Worm (Caenorhabditis elegans) whole organism, L1 larva: Measurements from ENCODE around the gene ethe-1.

ENCODE experiments used
- C34B4.2 ChIP-seq: sonication (generic microtip); optimal IDR thresholded peaks from 2 replicates; lab custom pipeline; 2017; ENCODE audit warnings: mild to moderate bottlenecking, missing genetic modification characterization, missing compliant biosample characterization
- F16B12.6 ChIP-seq: fragments of 150-350 bp; optimal IDR thresholded peaks from 2 replicates; lab custom pipeline; 2014; ENCODE audit warnings: missing biosample characterization, missing genetic modification characterization
- aha-1 ChIP-seq: fragments of 150-350 bp; optimal IDR thresholded peaks from 2 replicates; lab custom pipeline; 2014; ENCODE audit warnings: missing biosample characterization, missing genetic modification characterization
- aly-2 ChIP-seq: fragments of 150-350 bp; optimal IDR thresholded peaks from 2 replicates; lab custom pipeline; 2014; ENCODE audit warnings: missing biosample characterization, missing genetic modification characterization
- ceh-63 ChIP-seq: fragments of 200-800 bp; sonication (Bioruptor generic); optimal IDR thresholded peaks from 2 replicates; lab custom pipeline; 2018; ENCODE audit warnings: mild to moderate bottlenecking, missing genetic modification characterization, missing compliant biosample characterization
- ceh-8 ChIP-seq: fragments of 200-800 bp; sonication (Bioruptor generic); optimal IDR thresholded peaks from 2 replicates; lab custom pipeline; 2018; ENCODE audit warnings: mild to moderate bottlenecking, missing genetic modification characterization, moderate library complexity, missing compliant biosample characterization
- dsc-1 ChIP-seq: sonication (generic microtip); optimal IDR thresholded peaks from 2 replicates; lab custom pipeline; 2016; ENCODE audit warnings: mild to moderate bottlenecking, missing genetic modification characterization, missing compliant biosample characterization
- efl-1 ChIP-seq, 4 experiments: fragments of 150-350 bp; optimal IDR thresholded peaks in 3 of 4; peaks in 1 of 4; 1 replicate in 1 of 4; 2 replicates in 3 of 4; lab custom pipeline; 2014; ENCODE audit warnings: missing biosample characterization in 2 of 4, missing genetic modification characterization in 2 of 4, missing genetic modification reagents in 2 of 4
- efl-3 ChIP-seq: fragments of 200-800 bp; sonication (Bioruptor generic); optimal IDR thresholded peaks from 2 replicates; lab custom pipeline; 2018; ENCODE audit warnings: mild to moderate bottlenecking, missing genetic modification characterization, missing compliant biosample characterization
- egl-13 ChIP-seq: sonication (generic microtip); optimal IDR thresholded peaks from 2 replicates; lab custom pipeline; 2016; ENCODE audit warnings: missing genotype, missing genetic modification reagents, missing genetic modification characterization, missing compliant biosample characterization
- elt-2 ChIP-seq: sonication (generic microtip); optimal IDR thresholded peaks from 2 replicates; lab custom pipeline; 2016; ENCODE audit warnings: missing genetic modification characterization, mild to moderate bottlenecking, inconsistent platforms, missing compliant biosample characterization, missing genetic modification reagents
- elt-3 ChIP-seq, 6 experiments: fragments of 150-350 bp in 1 of 6; sonication (generic microtip); optimal IDR thresholded peaks; 2 replicates each; lab custom pipeline; 2017 to 2018; ENCODE audit warnings: missing biosample characterization in 6 of 6, missing genetic modification characterization in 6 of 6, inconsistent platforms in 1 of 6
- fos-1 ChIP-seq: fragments of 150-350 bp; optimal IDR thresholded peaks from 2 replicates; lab custom pipeline; 2014; ENCODE audit warnings: missing biosample characterization, missing genetic modification characterization
- grh-1 ChIP-seq: fragments of 200-800 bp; sonication (Bioruptor generic); IDR thresholded peaks from 2 replicates; pipeline ENCODE4 v1.3.6; 2022; ENCODE audit warnings: missing genetic modification reagents, missing genetic modification characterization, missing compliant biosample characterization
- hpl-2 ChIP-seq: fragments of 150-350 bp; optimal IDR thresholded peaks from 2 replicates; lab custom pipeline; 2014; ENCODE audit warnings: missing biosample characterization, missing genetic modification reagents, missing genetic modification characterization
- isw-1 ChIP-seq: fragments of 200-800 bp; sonication (Bioruptor generic); IDR thresholded peaks from 2 replicates; pipeline ENCODE4 v1.3.6; 2022; ENCODE audit warnings: missing genetic modification characterization, missing compliant biosample characterization
- lin-14 ChIP-seq: fragments of 200-800 bp; sonication (Bioruptor generic); optimal IDR thresholded peaks from 2 replicates; lab custom pipeline; 2018; ENCODE audit warnings: mild to moderate bottlenecking, missing genetic modification characterization, moderate library complexity, missing compliant biosample characterization
- lin-15B ChIP-seq: fragments of 150-350 bp; sonication (generic microtip); optimal IDR thresholded peaks from 3 replicates; lab custom pipeline; 2014; ENCODE audit warnings: missing biosample characterization, missing genetic modification characterization
- lsy-2 ChIP-seq, 2 experiments: fragments of 150-350 bp; optimal IDR thresholded peaks; 2 replicates each; lab custom pipeline; 2014; ENCODE audit warnings: missing biosample characterization in 2 of 2, missing genetic modification characterization in 2 of 2
- mab-9 ChIP-seq: fragments of 200-800 bp; sonication (Bioruptor generic); IDR thresholded peaks from 2 replicates; pipeline ENCODE4 v1.3.6; 2022; ENCODE audit warnings: missing genetic modification reagents, missing genetic modification characterization, missing compliant biosample characterization
- nhr-11 ChIP-seq: fragments of 150-350 bp; optimal IDR thresholded peaks from 2 replicates; lab custom pipeline; 2014; ENCODE audit warnings: missing biosample characterization, missing genetic modification characterization
- nhr-12 ChIP-seq: sonication (generic microtip); optimal IDR thresholded peaks from 2 replicates; lab custom pipeline; 2017; ENCODE audit warnings: missing biosample characterization, missing genetic modification characterization
- nhr-28 ChIP-seq: fragments of 150-350 bp; optimal IDR thresholded peaks from 2 replicates; lab custom pipeline; 2014; ENCODE audit warnings: missing biosample characterization, missing genetic modification characterization
- nhr-71 ChIP-seq: sonication (generic microtip); optimal IDR thresholded peaks from 2 replicates; lab custom pipeline; 2016; ENCODE audit warnings: mild to moderate bottlenecking, missing genetic modification characterization, moderate library complexity, missing compliant biosample characterization
- nhr-76 ChIP-seq: sonication (generic microtip); optimal IDR thresholded peaks from 2 replicates; lab custom pipeline; 2017; ENCODE audit warnings: missing biosample characterization, missing genetic modification characterization
- nhr-90 ChIP-seq: sonication (generic microtip); optimal IDR thresholded peaks from 2 replicates; lab custom pipeline; 2016; ENCODE audit warnings: mild to moderate bottlenecking, missing genetic modification characterization, missing compliant biosample characterization; ENCODE audit not compliant: poor library complexity
- pag-3 ChIP-seq: sonication (generic microtip); optimal IDR thresholded peaks from 2 replicates; lab custom pipeline; 2017; ENCODE audit warnings: missing genetic modification characterization, mild to moderate bottlenecking, missing compliant biosample characterization, antibody characterized with exemption, borderline replicate concordance; ENCODE audit not compliant: insufficient read depth
- pqm-1 ChIP-seq: sonication (generic microtip); optimal IDR thresholded peaks from 3 replicates; lab custom pipeline; 2017; ENCODE audit warnings: missing biosample characterization, missing genetic modification characterization
- snpc-4 ChIP-seq: fragments of 150-350 bp; optimal IDR thresholded peaks from 2 replicates; lab custom pipeline; 2014; ENCODE audit warnings: missing biosample characterization, missing genetic modification characterization
- snu-23 ChIP-seq: sonication (generic microtip); optimal IDR thresholded peaks from 2 replicates; lab custom pipeline; 2016; ENCODE audit warnings: missing genetic modification characterization, missing compliant biosample characterization
- sox-4 ChIP-seq: sonication (generic microtip); optimal IDR thresholded peaks from 2 replicates; lab custom pipeline; 2016; ENCODE audit warnings: missing genetic modification characterization, missing compliant biosample characterization
- sptf-1 ChIP-seq: fragments of 150-350 bp; optimal IDR thresholded peaks from 2 replicates; lab custom pipeline; 2014; ENCODE audit warnings: missing biosample characterization, missing genetic modification characterization
- unc-30 ChIP-seq: sonication (generic microtip); optimal IDR thresholded peaks from 2 replicates; lab custom pipeline; 2017; ENCODE audit warnings: missing biosample characterization, missing genetic modification characterization
- vab-15 ChIP-seq: sonication (generic microtip); optimal IDR thresholded peaks from 2 replicates; lab custom pipeline; 2017; ENCODE audit warnings: missing genotype, mild to moderate bottlenecking, missing genetic modification characterization, missing compliant biosample characterization
- zag-1 ChIP-seq: fragments of 150-350 bp; optimal IDR thresholded peaks from 2 replicates; lab custom pipeline; 2014; ENCODE audit warnings: missing biosample characterization, missing genetic modification characterization
- zip-4 ChIP-seq: fragments of 200-800 bp; sonication (Bioruptor generic); optimal IDR thresholded peaks from 2 replicates; lab custom pipeline; 2018; ENCODE audit warnings: mild to moderate bottlenecking, missing genetic modification characterization, moderate library complexity, missing compliant biosample characterization

ethe-1 gene

DNA sequence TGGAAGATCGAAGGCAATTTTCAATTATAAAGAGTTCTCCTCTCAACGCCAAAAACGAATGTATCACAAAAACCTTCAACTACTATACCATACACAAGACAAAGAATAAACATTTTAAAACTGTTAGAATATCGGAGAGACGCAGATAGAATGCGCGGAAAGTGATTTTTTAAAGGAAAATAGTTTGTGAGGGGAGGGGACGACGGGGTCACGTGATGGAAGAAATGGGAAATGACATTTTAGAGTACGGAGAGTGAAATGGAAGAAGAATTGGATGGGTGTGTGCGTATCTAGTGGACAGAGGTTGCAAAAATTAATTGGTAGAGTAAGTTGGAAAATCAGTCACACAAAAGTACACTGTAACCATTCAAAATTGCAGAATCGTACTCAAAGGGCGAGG lies 25.8 kb upstream of the ethe-1 start (continued):
- peak; percentile 37 for TF ChIP-seq snpc-4
- no peak for TF ChIP-seq lin-15B (tag; lab: Kevin White, UChicago)
- TF ChIP-seq zag-1, result no peak
- no peak for TF ChIP-seq nhr-76 (tag; lab: Kevin White, UChicago)
- no peak for TF ChIP-seq mab-9 (GFP tag; lab: Robert Waterston, UW)
- TF ChIP-seq efl-1 (optimal IDR thresholded peaks at IDR 0.05; lab: Kevin White, UChicago), result peak; percentile 34 to 54
- TF ChIP-seq efl-1 (GFP tag; optimal IDR thresholded peaks at IDR 0.05 in 1 of 2; lab: Kevin White, UChicago), result peak; percentile 34 to 95
- no peak for TF ChIP-seq C34B4.2
- TF ChIP-seq efl-3 (GFP tag; lab: Kevin White, UChicago), result no peak
- peak; percentile 85 for TF ChIP-seq lin-14
- peak in 2 of 6 experiments; percentile 57 to 82 for TF ChIP-seq elt-3 (tag; optimal IDR thresholded peaks at IDR 0.05; lab: Kevin White, UChicago)
- no peak for TF ChIP-seq ceh-8
- no peak for TF ChIP-seq ceh-63
- no peak for TF ChIP-seq pag-3 (tag; lab: Kevin White, UChicago)
- TF ChIP-seq nhr-11 (tag; lab: Kevin White, UChicago), result no peak
- no peak for TF ChIP-seq vab-15 (tag; lab: Kevin White, UChicago)
- TF ChIP-seq nhr-90, result peak; percentile 86
- TF ChIP-seq isw-1 (GFP tag; lab: Robert Waterston, UW), result no peak
- TF ChIP-seq grh-1 (GFP tag; lab: Robert Waterston, UW), result peak; percentile 63; the same call in 1 of the 2 replicates
- TF ChIP-seq dsc-1 (tag; lab: Kevin White, UChicago), result no peak
- TF ChIP-seq nhr-12 (tag; lab: Kevin White, UChicago), result no peak
- peak; percentile 82 for TF ChIP-seq nhr-71 (tag; lab: Kevin White, UChicago)
- TF ChIP-seq pqm-1 (tag; lab: Kevin White, UChicago), result no peak
- no peak for TF ChIP-seq nhr-28 (tag; lab: Kevin White, UChicago)
- no peak for TF ChIP-seq F16B12.6 (tag; lab: Kevin White, UChicago)
- TF ChIP-seq unc-30 (tag; lab: Kevin White, UChicago), result no peak
- TF ChIP-seq aly-2 (tag; lab: Kevin White, UChicago), result no peak
- TF ChIP-seq aha-1 (tag; lab: Kevin White, UChicago), result no peak
- TF ChIP-seq zip-4 (GFP tag; lab: Kevin White, UChicago), result no peak
- TF ChIP-seq sptf-1 (tag; lab: Kevin White, UChicago), result no peak
- TF ChIP-seq egl-13 (tag; lab: Kevin White, UChicago), result no peak

DNA sequence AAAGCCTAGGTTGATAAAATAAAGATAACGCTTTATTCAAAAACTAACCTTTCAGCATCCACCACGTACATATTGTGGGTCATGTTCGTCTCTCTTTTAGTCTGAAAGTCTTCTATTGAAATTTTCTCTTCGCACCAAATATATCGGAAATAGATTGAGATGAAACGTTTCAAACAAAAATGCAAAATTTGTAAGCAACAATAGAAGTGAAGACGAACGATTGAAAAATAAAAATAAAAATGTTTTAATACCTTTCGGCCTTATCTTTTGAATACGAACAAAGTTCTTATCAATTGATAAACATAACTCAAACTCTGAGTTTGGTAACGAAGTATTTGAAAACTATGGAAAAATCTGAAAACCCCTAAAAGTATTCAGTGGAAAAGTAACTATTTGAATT lies 24.5 kb upstream of the ethe-1 start, which contains the start of gene F56H11.2:
TSS of gene F56H11.2 (minus strand) at position 101 of the 400 bp plus-strand sequence.
- TF ChIP-seq sox-4 (tag; lab: Kevin White, UChicago), result no peak
- TF ChIP-seq mab-9 (GFP tag; lab: Robert Waterston, UW), result no peak
- no peak for TF ChIP-seq fos-1 (tag; lab: Kevin White, UChicago)
- TF ChIP-seq F16B12.6 (tag; lab: Kevin White, UChicago), result no peak
- TF ChIP-seq unc-30 (tag; lab: Kevin White, UChicago), result no peak

DNA sequence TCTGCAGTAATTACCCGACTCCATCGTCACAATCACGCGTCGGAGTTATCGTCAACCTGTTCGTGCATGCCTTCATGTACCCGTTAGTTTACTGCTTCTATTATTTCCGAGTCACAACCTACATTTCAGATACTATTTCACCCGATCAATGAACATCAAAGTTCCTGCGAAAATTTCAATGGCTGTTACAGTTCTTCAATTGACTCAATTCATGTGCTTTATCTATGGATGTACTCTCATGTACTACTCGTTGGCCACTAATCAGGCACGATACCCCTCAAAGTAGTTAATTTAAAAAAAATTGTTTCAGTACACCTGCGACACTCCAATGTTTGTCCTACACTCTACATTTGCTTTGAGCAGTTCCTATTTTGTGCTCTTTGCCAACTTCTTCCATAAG lies 22.2 kb upstream of the ethe-1 start:
- TF ChIP-seq snu-23 (peak; percentile 9), nhr-90 (peak; percentile 34), nhr-71 (tag; lab: Kevin White, UChicago) (peak; percentile 15), mab-9 (GFP tag; lab: Robert Waterston, UW) (no peak)

DNA sequence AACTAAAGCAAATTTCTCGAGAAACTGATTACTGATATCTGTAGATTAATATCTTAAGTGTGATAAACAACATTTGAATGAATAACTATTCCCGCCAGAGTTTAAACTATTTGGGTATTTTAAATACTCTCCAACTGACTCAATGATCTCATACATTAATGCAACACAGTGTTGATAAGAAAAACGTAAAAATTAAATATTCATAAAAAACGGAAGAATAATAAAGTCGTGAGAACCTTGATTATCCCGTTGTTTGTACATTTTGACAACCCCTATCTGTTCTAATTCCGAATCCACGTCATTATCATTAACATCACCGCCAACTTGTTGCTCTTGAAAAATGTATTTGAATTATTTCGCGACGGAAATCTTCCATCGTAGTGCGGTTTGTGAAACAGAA lies 21.1 kb upstream of the ethe-1 start, which contains the start of gene elo-7:
TSS of gene elo-7 (plus strand) at position 301 of the 400 bp plus-strand sequence.
- TF ChIP-seq hpl-2, result no peak
- TF ChIP-seq, all 84 proteins: peak for 0

DNA sequence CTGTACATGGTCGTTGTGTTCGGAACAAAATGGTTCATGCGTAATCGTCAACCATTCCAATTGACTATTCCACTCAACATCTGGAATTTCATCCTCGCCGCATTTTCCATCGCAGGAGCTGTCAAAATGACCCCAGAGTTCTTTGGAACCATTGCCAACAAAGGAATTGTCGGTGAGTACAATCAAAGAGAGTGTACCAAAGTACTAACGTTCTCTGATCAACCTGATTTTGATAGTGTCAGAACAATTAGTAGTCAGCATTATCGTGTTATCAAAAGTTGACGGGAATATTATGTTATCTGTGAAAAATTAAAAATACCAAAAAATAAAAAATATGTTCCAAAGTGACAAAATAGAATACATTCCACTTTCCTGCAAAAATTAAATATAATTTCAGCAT lies 18.4 kb upstream of the ethe-1 start:
- TF ChIP-seq lsy-2 (tag; optimal IDR thresholded peaks at IDR 0.05; lab: Kevin White, UChicago) (no peak), elt-2 (tag; lab: Kevin White, UChicago) (peak; percentile 51)
